Fruit fly (Drosophila melanogaster) whole organism, prepupa: ENCODE measurements around the gene Indy.

Source experiments
- Blimp-1 ChIP-seq: fragments of 200-800 bp; sonication (Bioruptor generic); optimal IDR thresholded peaks from 3 replicates; lab custom pipeline; 2017; ENCODE audit warnings: missing biosample characterization, missing genetic modification characterization, mild to moderate bottlenecking, moderate library complexity, missing genetic modification reagents
- CG10669 ChIP-seq: fragments of 200-800 bp; sonication (Bioruptor generic); optimal IDR thresholded peaks from 3 replicates; lab custom pipeline; 2018; ENCODE audit warnings: missing biosample characterization, mild to moderate bottlenecking, missing genetic modification characterization, moderate library complexity
- CG11294 ChIP-seq: fragments of 200-800 bp; sonication (Bioruptor generic); IDR thresholded peaks from 2 replicates; pipeline ENCODE4 v1.3.6; 2022; ENCODE audit warnings: missing biosample characterization, missing genetic modification characterization
- CG11762 ChIP-seq: fragments of 200-800 bp; sonication (Bioruptor generic); optimal IDR thresholded peaks from 3 replicates; lab custom pipeline; 2016; ENCODE audit warnings: missing biosample characterization, missing genetic modification characterization; ENCODE audit not compliant: insufficient read depth
- CG11902 ChIP-seq: fragments of 200-800 bp; sonication (Bioruptor generic); optimal IDR thresholded peaks from 3 replicates; lab custom pipeline; 2016; ENCODE audit warnings: missing biosample characterization, missing genetic modification characterization
- CG15336 ChIP-seq: fragments of 200-800 bp; sonication (Bioruptor generic); IDR thresholded peaks from 2 replicates; pipeline ENCODE4 v1.3.6; 2022; ENCODE audit warnings: missing biosample characterization, missing genetic modification characterization
- CG1621 ChIP-seq: fragments of 200-800 bp; sonication (Bioruptor generic); optimal IDR thresholded peaks from 3 replicates; lab custom pipeline; 2018; ENCODE audit warnings: missing biosample characterization, mild to moderate bottlenecking, missing genetic modification characterization
- CG16779 ChIP-seq: fragments of 200-800 bp; sonication (Bioruptor generic); optimal IDR thresholded peaks from 3 replicates; lab custom pipeline; 2017; ENCODE audit warnings: missing biosample characterization, mild to moderate bottlenecking, missing genetic modification characterization
- CG3032 ChIP-seq: fragments of 200-800 bp; optimal IDR thresholded peaks from 2 replicates; lab custom pipeline; 2019; ENCODE audit warnings: missing biosample characterization, mild to moderate bottlenecking, missing genetic modification characterization, moderate library complexity
- CG31627 ChIP-seq: fragments of 200-800 bp; sonication (Bioruptor generic); optimal IDR thresholded peaks from 3 replicates; lab custom pipeline; 2016; ENCODE audit warnings: missing biosample characterization, missing genetic modification characterization
- CG32006 ChIP-seq: fragments of 200-800 bp; sonication (Bioruptor generic); optimal IDR thresholded peaks from 3 replicates; lab custom pipeline; 2017; ENCODE audit warnings: missing biosample characterization, mild to moderate bottlenecking, missing genetic modification characterization
- CG34406 ChIP-seq: fragments of 200-800 bp; sonication (Bioruptor generic); optimal IDR thresholded peaks from 3 replicates; lab custom pipeline; 2016; ENCODE audit warnings: missing biosample characterization, missing genetic modification characterization
- CG3919 ChIP-seq: fragments of 200-800 bp; sonication (Bioruptor generic); optimal IDR thresholded peaks from 3 replicates; lab custom pipeline; 2016; ENCODE audit warnings: missing biosample characterization, missing genetic modification characterization
- CG4318 ChIP-seq: fragments of 200-800 bp; sonication (Bioruptor generic); optimal IDR thresholded peaks from 3 replicates; lab custom pipeline; 2017; ENCODE audit warnings: missing biosample characterization, mild to moderate bottlenecking, missing genetic modification characterization
- CG6163 ChIP-seq: fragments of 200-800 bp; sonication (Bioruptor generic); IDR thresholded peaks from 3 replicates; pipeline ENCODE4 v1.3.6; 2022; ENCODE audit warnings: missing biosample characterization, missing genetic modification characterization
- CG6276 ChIP-seq: fragments of 200-800 bp; sonication (Bioruptor generic); optimal IDR thresholded peaks from 2 replicates; lab custom pipeline; 2017; ENCODE audit warnings: missing biosample characterization, mild to moderate bottlenecking, missing genetic modification characterization
- CG6792 ChIP-seq: fragments of 200-800 bp; sonication (Bioruptor generic); optimal IDR thresholded peaks from 3 replicates; lab custom pipeline; 2016; ENCODE audit warnings: missing biosample characterization, missing genetic modification characterization
- CG6808 ChIP-seq: fragments of 200-800 bp; sonication (Bioruptor generic); optimal IDR thresholded peaks from 3 replicates; lab custom pipeline; 2017; ENCODE audit warnings: missing biosample characterization, missing genetic modification characterization, mild to moderate bottlenecking, moderate library complexity, missing genetic modification reagents
- CG6854 ChIP-seq: fragments of 200-800 bp; sonication (Bioruptor generic); optimal IDR thresholded peaks from 2 replicates; lab custom pipeline; 2017; ENCODE audit warnings: missing biosample characterization, mild to moderate bottlenecking, missing genetic modification characterization
- CG7368 ChIP-seq: fragments of 200-800 bp; sonication (Bioruptor generic); optimal IDR thresholded peaks from 3 replicates; lab custom pipeline; 2016; ENCODE audit warnings: missing biosample characterization, missing genetic modification characterization
- CG8119 ChIP-seq: fragments of 200-800 bp; sonication (Bioruptor generic); IDR thresholded peaks from 3 replicates; pipeline ENCODE4 v1.3.6; 2022; ENCODE audit warnings: missing biosample characterization, missing genetic modification characterization
- CG8632 ChIP-seq: fragments of 200-800 bp; sonication (Bioruptor generic); optimal IDR thresholded peaks from 3 replicates; lab custom pipeline; 2016; ENCODE audit warnings: missing biosample characterization, missing genetic modification characterization
- CG9139 ChIP-seq: fragments of 200-800 bp; sonication (Bioruptor generic); optimal IDR thresholded peaks from 3 replicates; lab custom pipeline; 2017; ENCODE audit warnings: missing biosample characterization, mild to moderate bottlenecking, missing genetic modification characterization
- Eip75B ChIP-seq: fragments of 200-800 bp; sonication (Bioruptor generic); optimal IDR thresholded peaks from 3 replicates; lab custom pipeline; 2016; ENCODE audit warnings: missing biosample characterization, missing genetic modification characterization
- Eip78C ChIP-seq: fragments of 200-800 bp; sonication (Bioruptor generic); peaks from one replicate; lab custom pipeline; 2016; ENCODE audit warnings: missing biosample characterization, missing genetic modification characterization
- Ets21C ChIP-seq: fragments of 200-800 bp; sonication (Bioruptor generic); optimal IDR thresholded peaks from 3 replicates; lab custom pipeline; 2016; ENCODE audit warnings: missing biosample characterization, missing genetic modification characterization
- Gug ChIP-seq: fragments of 200-800 bp; sonication (Bioruptor generic); IDR thresholded peaks from 2 replicates; pipeline ENCODE4 v1.3.6; 2022; ENCODE audit warnings: missing biosample characterization, missing genetic modification characterization
- Hr38 ChIP-seq: sonication (Bioruptor generic); optimal IDR thresholded peaks from 2 replicates; lab custom pipeline; 2016; ENCODE audit warnings: missing biosample characterization, missing genetic modification characterization
- Hr39 ChIP-seq: fragments of 200-800 bp; sonication (Bioruptor generic); optimal IDR thresholded peaks from 2 replicates; lab custom pipeline; 2016; ENCODE audit warnings: missing biosample characterization, missing genetic modification characterization
- Hr4 ChIP-seq: fragments of 200-800 bp; sonication (Bioruptor generic); optimal IDR thresholded peaks from 3 replicates; lab custom pipeline; 2016; ENCODE audit warnings: missing biosample characterization, missing genetic modification characterization
- Lpt ChIP-seq: fragments of 200-800 bp; sonication (Bioruptor generic); optimal IDR thresholded peaks from 3 replicates; lab custom pipeline; 2016; ENCODE audit warnings: missing biosample characterization, missing genetic modification characterization
- Met ChIP-seq: fragments of 200-800 bp; sonication (Bioruptor generic); optimal IDR thresholded peaks from 3 replicates; lab custom pipeline; 2016; ENCODE audit warnings: missing biosample characterization, missing genetic modification characterization
- OdsH ChIP-seq: fragments of 200-800 bp; sonication (Bioruptor generic); optimal IDR thresholded peaks from 3 replicates; lab custom pipeline; 2016; ENCODE audit warnings: missing biosample characterization, missing genetic modification characterization
- Sox14 ChIP-seq: fragments of 200-800 bp; sonication (Bioruptor generic); optimal IDR thresholded peaks from 3 replicates; lab custom pipeline; 2016; ENCODE audit warnings: missing biosample characterization, missing genetic modification characterization
- Sox15 ChIP-seq: fragments of 200-800 bp; sonication (Bioruptor generic); optimal IDR thresholded peaks from 3 replicates; lab custom pipeline; 2016; ENCODE audit warnings: missing biosample characterization, missing genetic modification characterization
- achi ChIP-seq: fragments of 200-800 bp; sonication (Bioruptor generic); optimal IDR thresholded peaks from 3 replicates; lab custom pipeline; 2016; ENCODE audit warnings: missing biosample characterization, missing genetic modification characterization
- cyc ChIP-seq: fragments of 200-800 bp; sonication (Bioruptor generic); optimal IDR thresholded peaks from 3 replicates; lab custom pipeline; 2016; ENCODE audit warnings: missing biosample characterization, missing genetic modification characterization
- dac ChIP-seq: fragments of 200-800 bp; sonication (Bioruptor generic); optimal IDR thresholded peaks from 2 replicates; lab custom pipeline; 2017; ENCODE audit warnings: missing biosample characterization, mild to moderate bottlenecking, missing genetic modification characterization
- dsx ChIP-seq: fragments of 200-800 bp; optimal IDR thresholded peaks from 3 replicates; lab custom pipeline; 2019; ENCODE audit warnings: missing biosample characterization, mild to moderate bottlenecking, missing genetic modification characterization, moderate library complexity; ENCODE audit not compliant: poor library complexity, severe bottlenecking
- esn ChIP-seq: fragments of 200-800 bp; sonication (Bioruptor generic); optimal IDR thresholded peaks from 2 replicates; lab custom pipeline; 2016; ENCODE audit warnings: missing biosample characterization, mild to moderate bottlenecking, missing genetic modification characterization, moderate library complexity
- fd59A ChIP-seq: fragments of 200-800 bp; sonication (Bioruptor generic); optimal IDR thresholded peaks from 2 replicates; lab custom pipeline; 2017; ENCODE audit warnings: missing biosample characterization, mild to moderate bottlenecking, missing genetic modification characterization, missing genetic modification reagents
- fd85E ChIP-seq: fragments of 200-800 bp; sonication (Bioruptor generic); optimal IDR thresholded peaks from 3 replicates; lab custom pipeline; 2016; ENCODE audit warnings: missing biosample characterization, missing genetic modification characterization
- fkh ChIP-seq: fragments of 200-800 bp; sonication (Bioruptor generic); optimal IDR thresholded peaks from 3 replicates; lab custom pipeline; 2017; ENCODE audit warnings: missing biosample characterization, mild to moderate bottlenecking, missing genetic modification characterization, moderate library complexity
- net ChIP-seq: fragments of 200-800 bp; sonication (Bioruptor generic); optimal IDR thresholded peaks from 3 replicates; lab custom pipeline; 2016; ENCODE audit warnings: missing biosample characterization, missing genetic modification characterization
- pdm3 ChIP-seq: fragments of 200-800 bp; sonication (Bioruptor generic); optimal IDR thresholded peaks from 3 replicates; lab custom pipeline; 2016; ENCODE audit warnings: missing biosample characterization, missing genetic modification characterization
- salr ChIP-seq, 2 experiments: fragments of 200-800 bp; sonication (Bioruptor generic); optimal IDR thresholded peaks; 3 replicates each; lab custom pipeline; 2016 to 2018; ENCODE audit warnings: missing biosample characterization in 2 of 2, missing genetic modification characterization in 2 of 2, mild to moderate bottlenecking in 1 of 2
- ss ChIP-seq, 2 experiments: fragments of 200-800 bp; sonication (Bioruptor generic); optimal IDR thresholded peaks; 2 replicates in 1 of 2; 3 replicates in 1 of 2; lab custom pipeline; 2017 to 2018; ENCODE audit warnings: mild to moderate bottlenecking in 2 of 2, missing biosample characterization in 2 of 2, missing genetic modification characterization in 2 of 2, moderate library complexity in 1 of 2
- svp ChIP-seq: fragments of 200-800 bp; sonication (Bioruptor generic); peaks from one replicate; lab custom pipeline; 2016; ENCODE audit warnings: missing biosample characterization, missing genetic modification characterization
- vri ChIP-seq: fragments of 200-800 bp; sonication (Bioruptor generic); optimal IDR thresholded peaks from 3 replicates; lab custom pipeline; 2016; ENCODE audit warnings: missing biosample characterization, mild to moderate bottlenecking, missing genetic modification characterization

The Indy gene

dm6 chr3L:18786066-18786426 is 60.0 kb downstream of the Indy start:
- TF ChIP-seq CG1621 (tag; lab: Kevin White, UChicago): no peak
- peak; percentile 37 for TF ChIP-seq Hr4 (GFP tag; lab: Kevin White, UChicago)
- TF ChIP-seq CG7368 (GFP tag; lab: Kevin White, UChicago): no peak
- no peak for TF ChIP-seq pdm3
- TF ChIP-seq Gug (GFP tag; lab: Robert Waterston, UW): peak; percentile 20; the same call in 1 of the 2 replicates
- TF ChIP-seq CG8632 (GFP tag; lab: Kevin White, UChicago): no peak
- TF ChIP-seq fd85E: no peak
- no peak for TF ChIP-seq CG6808 (GFP tag; lab: Kevin White, UChicago)
- TF ChIP-seq achi (GFP tag; lab: Kevin White, UChicago): no peak
- no peak for TF ChIP-seq Lpt (GFP tag; lab: Kevin White, UChicago)
- peak; percentile 29 for TF ChIP-seq dac (GFP tag; lab: Kevin White, UChicago)
- TF ChIP-seq CG34406 (GFP tag; lab: Kevin White, UChicago): no peak
- no peak for TF ChIP-seq CG8119 (GFP tag; lab: Robert Waterston, UW)
- no peak for TF ChIP-seq Sox14 (GFP tag; lab: Kevin White, UChicago)
- TF ChIP-seq Hr39 (GFP tag; lab: Kevin White, UChicago): no peak
- TF ChIP-seq CG15336: peak; percentile 72
- TF ChIP-seq CG6163 (GFP tag; lab: Robert Waterston, UW): no peak
- no peak for TF ChIP-seq Met (GFP tag; lab: Kevin White, UChicago)
- no peak for TF ChIP-seq Blimp-1
- no peak for TF ChIP-seq CG10669 (GFP tag; lab: Kevin White, UChicago)
- TF ChIP-seq vri: no peak
- TF ChIP-seq CG6792 (GFP tag; lab: Kevin White, UChicago): no peak
- peak; percentile 20 for TF ChIP-seq Eip75B (GFP tag; lab: Kevin White, UChicago)
- no peak for TF ChIP-seq CG6854
- no peak for TF ChIP-seq CG11902 (GFP tag; lab: Kevin White, UChicago)
- no peak for TF ChIP-seq CG3032 (tag; lab: Kevin White, UChicago)
- no peak for TF ChIP-seq dsx (GFP tag; lab: Kevin White, UChicago)
- TF ChIP-seq Eip78C (GFP tag; lab: Kevin White, UChicago): peak; percentile 32
- no peak for TF ChIP-seq fkh (GFP tag; lab: Kevin White, UChicago)
- no peak for TF ChIP-seq net (GFP tag; lab: Kevin White, UChicago)
- TF ChIP-seq, all 60 proteins: peak for 6

dm6 chr3L:18784562-18784961 is 61.5 kb downstream of the Indy start:
- TF ChIP-seq cyc (GFP tag; lab: Kevin White, UChicago) (no peak), Sox14 (GFP tag; lab: Kevin White, UChicago) (no peak), net (GFP tag; lab: Kevin White, UChicago) (no peak), achi (GFP tag; lab: Kevin White, UChicago) (no peak), svp (GFP tag; lab: Kevin White, UChicago) (no peak), fd59A (no peak), OdsH (peak; percentile 2), CG16779 (tag; lab: Kevin White, UChicago) (no peak), CG11762 (GFP tag; lab: Kevin White, UChicago) (no peak), Sox15 (GFP tag; lab: Kevin White, UChicago) (no peak), pdm3 (peak; percentile 35), dsx (GFP tag; lab: Kevin White, UChicago) (no peak), Lpt (GFP tag; lab: Kevin White, UChicago) (no peak), esn (GFP tag; lab: Kevin White, UChicago) (no peak), CG3919 (GFP tag; lab: Kevin White, UChicago) (no peak), Blimp-1 (no peak), CG11294 (GFP tag; lab: Robert Waterston, UW) (peak; percentile 52; the same call in 1 of the 2 replicates), CG6276 (GFP tag; lab: Kevin White, UChicago) (no peak), vri (no peak), CG6792 (GFP tag; lab: Kevin White, UChicago) (no peak), CG6808 (GFP tag; lab: Kevin White, UChicago) (no peak), ss (GFP tag; optimal IDR thresholded peaks at IDR 0.05; lab: Kevin White, UChicago) (no peak), fd85E (no peak), CG9139 (no peak), Ets21C (GFP tag; lab: Kevin White, UChicago) (no peak), CG31627 (GFP tag; lab: Kevin White, UChicago) (no peak), CG3032 (tag; lab: Kevin White, UChicago) (no peak), CG32006 (no peak), Eip78C (GFP tag; lab: Kevin White, UChicago) (peak; percentile 54), CG4318 (GFP tag; lab: Kevin White, UChicago) (no peak), CG8119 (GFP tag; lab: Robert Waterston, UW) (0 out of 3 replicates have a peak, but pooled peaks have one; percentile 18), salr (GFP tag; optimal IDR thresholded peaks at IDR 0.05; lab: Kevin White, UChicago) (no peak), CG15336 (peak; percentile 48), Hr38 (no peak)
